Fruit fly (Drosophila melanogaster) whole organism, embryonic: Measurements from ENCODE around the gene mas.
A peak's percentile ranks its signal among the peaks of the same experiment; 100 is the strongest.

Source experiments
- Blimp-1 ChIP-seq: fragments of 200-800 bp; sonication (Bioruptor generic); optimal IDR thresholded peaks from 3 replicates; lab custom pipeline; 2018; ENCODE audit warnings: missing biosample characterization, missing genetic modification characterization, mild to moderate bottlenecking, moderate library complexity, missing genetic modification reagents
- CG11696 ChIP-seq: fragments of 200-800 bp; sonication (Bioruptor generic); IDR thresholded peaks from 2 replicates; pipeline ENCODE4 v1.3.6; 2022; ENCODE audit warnings: missing biosample characterization, missing genetic modification characterization
- CG12659 ChIP-seq: fragments of 200-800 bp; sonication (Bioruptor generic); optimal IDR thresholded peaks from 3 replicates; lab custom pipeline; 2017; ENCODE audit warnings: mild to moderate bottlenecking, missing biosample characterization, missing genetic modification reagents, missing genetic modification characterization
- CG13894 ChIP-seq: fragments of 200-800 bp; sonication (Bioruptor generic); optimal IDR thresholded peaks from 3 replicates; lab custom pipeline; 2018; ENCODE audit warnings: missing biosample characterization, mild to moderate bottlenecking, missing genetic modification characterization, moderate library complexity
- CG15479 ChIP-seq: fragments of 200-800 bp; sonication (Bioruptor generic); optimal IDR thresholded peaks from 3 replicates; lab custom pipeline; 2019; ENCODE audit warnings: missing biosample characterization, mild to moderate bottlenecking, missing genetic modification characterization, moderate library complexity
- CG17186 ChIP-seq: fragments of 200-800 bp; sonication (Bioruptor generic); optimal IDR thresholded peaks from 3 replicates; lab custom pipeline; 2017; ENCODE audit warnings: missing biosample characterization, missing genetic modification reagents, missing genetic modification characterization
- CG17829 ChIP-seq: fragments of 200-800 bp; optimal IDR thresholded peaks from 2 replicates; lab custom pipeline; 2019; ENCODE audit warnings: missing biosample characterization, mild to moderate bottlenecking, missing genetic modification characterization, moderate library complexity
- CG34224 ChIP-seq: fragments of 200-800 bp; sonication (Bioruptor generic); IDR thresholded peaks from 3 replicates; pipeline ENCODE4 v1.3.6; 2022; ENCODE audit warnings: missing biosample characterization, missing genetic modification characterization; ENCODE audit not compliant: partially characterized antibody
- CG34376 ChIP-seq: fragments of 200-800 bp; sonication (Bioruptor generic); optimal IDR thresholded peaks from 2 replicates; lab custom pipeline; 2018; ENCODE audit warnings: missing biosample characterization, mild to moderate bottlenecking, missing genetic modification characterization
- CG42726 ChIP-seq: fragments of 200-800 bp; sonication (Bioruptor generic); IDR thresholded peaks from 2 replicates; pipeline ENCODE4 v1.3.6; 2022; ENCODE audit warnings: missing biosample characterization, missing genetic modification characterization; ENCODE audit not compliant: partially characterized antibody
- CG4404 ChIP-seq: fragments of 200-800 bp; sonication (Bioruptor generic); IDR thresholded peaks from 2 replicates; pipeline ENCODE4 v1.3.6; 2022; ENCODE audit warnings: missing biosample characterization, missing genetic modification characterization
- CG4617 ChIP-seq: fragments of 200-800 bp; sonication (Bioruptor generic); optimal IDR thresholded peaks from 3 replicates; lab custom pipeline; 2016; ENCODE audit warnings: missing biosample characterization, missing genetic modification characterization, borderline replicate concordance
- CG8944 ChIP-seq: fragments of 200-800 bp; sonication (Bioruptor generic); optimal IDR thresholded peaks from 3 replicates; lab custom pipeline; 2016; ENCODE audit warnings: missing biosample characterization, missing genetic modification characterization
- CG9797 ChIP-seq: fragments of 200-800 bp; sonication (Bioruptor generic); optimal IDR thresholded peaks from 3 replicates; lab custom pipeline; 2018; ENCODE audit warnings: missing biosample characterization, mild to moderate bottlenecking, missing genetic modification characterization
- Doc2 ChIP-seq: fragments of 200-800 bp; sonication (Bioruptor generic); IDR thresholded peaks from 2 replicates; pipeline ENCODE4 v1.3.6; 2022; ENCODE audit warnings: missing biosample characterization, missing genetic modification characterization
- Dp ChIP-seq: fragments of 200-800 bp; sonication (Bioruptor generic); optimal IDR thresholded peaks from 2 replicates; lab custom pipeline; 2018; ENCODE audit warnings: missing biosample characterization, mild to moderate bottlenecking, missing genetic modification characterization, moderate library complexity
- Drgx ChIP-seq: fragments of 200-800 bp; sonication (Bioruptor generic); IDR thresholded peaks from 2 replicates; pipeline ENCODE4 v1.3.6; 2022; ENCODE audit warnings: missing biosample characterization, missing genetic modification characterization
- E2f2 ChIP-seq: fragments of 200-800 bp; sonication (Bioruptor generic); IDR thresholded peaks from 2 replicates; pipeline ENCODE4 v1.3.6; 2022; ENCODE audit warnings: missing biosample characterization, missing genetic modification characterization
- Fer1 ChIP-seq: fragments of 200-800 bp; sonication (Bioruptor generic); optimal IDR thresholded peaks from 2 replicates; lab custom pipeline; 2017; ENCODE audit warnings: missing biosample characterization, mild to moderate bottlenecking, missing genetic modification characterization
- MBD-R2 ChIP-seq: fragments of 200-800 bp; sonication (Bioruptor generic); IDR thresholded peaks from 2 replicates; pipeline ENCODE4 v1.3.6; 2022; ENCODE audit warnings: missing biosample characterization, missing genetic modification characterization
- MESR4 ChIP-seq: fragments of 200-800 bp; sonication (Bioruptor generic); optimal IDR thresholded peaks from 2 replicates; lab custom pipeline; 2018; ENCODE audit warnings: missing biosample characterization, mild to moderate bottlenecking, missing genetic modification characterization, moderate library complexity
- Sin3A ChIP-seq: fragments of >200 bp; optimal IDR thresholded peaks from 2 replicates; lab custom pipeline; 2018
- Trl ChIP-seq, 3 experiments: fragments of >200 bp in 2 of 3; fragments of 200-800 bp in 1 of 3; sonication (Bioruptor generic) in 1 of 3; optimal IDR thresholded peaks; 2 replicates in 1 of 3; 3 replicates in 2 of 3; lab custom pipeline; 2016 to 2017; ENCODE audit warnings: missing biosample characterization in 1 of 3, missing genetic modification characterization in 1 of 3
- aop ChIP-seq: fragments of 200-800 bp; sonication (Bioruptor generic); IDR thresholded peaks from 2 replicates; pipeline ENCODE4 v1.3.6; 2022; ENCODE audit warnings: missing biosample characterization, missing genetic modification characterization
- ap ChIP-seq: fragments of 200-800 bp; sonication (Bioruptor generic); IDR thresholded peaks from 2 replicates; pipeline ENCODE4 v1.3.6; 2022; ENCODE audit warnings: missing biosample characterization, missing genetic modification characterization
- bbx ChIP-seq: fragments of 200-800 bp; sonication (Bioruptor generic); IDR thresholded peaks from 2 replicates; pipeline ENCODE4 v1.3.6; 2022; ENCODE audit warnings: missing biosample characterization, missing genetic modification characterization; ENCODE audit not compliant: partially characterized antibody
- cas ChIP-seq: fragments of 200-800 bp; sonication (Bioruptor generic); IDR thresholded peaks from 2 replicates; pipeline ENCODE4 v1.3.6; 2022; ENCODE audit warnings: missing biosample characterization, missing genetic modification characterization
- crc ChIP-seq: fragments of 200-800 bp; sonication (Bioruptor generic); optimal IDR thresholded peaks from 2 replicates; lab custom pipeline; 2016; ENCODE audit warnings: missing biosample characterization, missing genetic modification characterization
- crol ChIP-seq: fragments of 200-800 bp; sonication (Bioruptor generic); IDR thresholded peaks from 2 replicates; pipeline ENCODE4 v1.3.6; 2022; ENCODE audit warnings: missing biosample characterization, missing genetic modification characterization
- crp ChIP-seq, 2 experiments: fragments of 200-800 bp; sonication (Bioruptor generic); optimal IDR thresholded peaks; 2 replicates in 1 of 2; 3 replicates in 1 of 2; lab custom pipeline; 2017; ENCODE audit warnings: missing biosample characterization in 2 of 2, missing genetic modification characterization in 2 of 2, mild to moderate bottlenecking in 1 of 2, moderate library complexity in 1 of 2
- dati ChIP-seq: fragments of 200-800 bp; sonication (Bioruptor generic); IDR thresholded peaks from 2 replicates; pipeline ENCODE4 v1.3.6; 2022; ENCODE audit warnings: missing biosample characterization, missing genetic modification characterization
- dm ChIP-seq: fragments of 200-800 bp; sonication (Bioruptor generic); optimal IDR thresholded peaks from 3 replicates; lab custom pipeline; 2016; ENCODE audit warnings: missing biosample characterization, missing genetic modification characterization
- dysf ChIP-seq: fragments of 200-800 bp; sonication (Bioruptor generic); IDR thresholded peaks from 3 replicates; pipeline ENCODE4 v1.3.6; 2022; ENCODE audit warnings: missing biosample characterization, missing genetic modification characterization
- ewg ChIP-seq: fragments of 200-800 bp; sonication (Bioruptor generic); optimal IDR thresholded peaks from 3 replicates; lab custom pipeline; 2017; ENCODE audit warnings: mild to moderate bottlenecking, missing biosample characterization, missing genetic modification reagents, missing genetic modification characterization
- hb ChIP-seq: fragments of 200-800 bp; sonication (Bioruptor generic); IDR thresholded peaks from 3 replicates; pipeline ENCODE4 v1.3.6; 2022; ENCODE audit warnings: missing biosample characterization, missing genetic modification characterization; ENCODE audit not compliant: partially characterized antibody
- her ChIP-seq: fragments of 200-800 bp; sonication (Bioruptor generic); optimal IDR thresholded peaks from 2 replicates; lab custom pipeline; 2016; ENCODE audit warnings: missing biosample characterization, missing genetic modification characterization
- insv ChIP-seq, 2 experiments: fragments of 200-800 bp; sonication (Bioruptor generic); optimal IDR thresholded peaks; 3 replicates each; lab custom pipeline; 2016 to 2018; ENCODE audit warnings: missing biosample characterization in 2 of 2, missing genetic modification characterization in 2 of 2
- jigr1 ChIP-seq: fragments of 200-800 bp; sonication (Bioruptor generic); IDR thresholded peaks from 3 replicates; pipeline ENCODE4 v1.3.6; 2022; ENCODE audit warnings: missing biosample characterization, missing genetic modification characterization
- phol ChIP-seq: fragments of 200-800 bp; sonication (Bioruptor generic); optimal IDR thresholded peaks from 3 replicates; lab custom pipeline; 2018; ENCODE audit warnings: missing biosample characterization, mild to moderate bottlenecking, missing genetic modification characterization, moderate library complexity
- psq ChIP-seq: fragments of 200-800 bp; sonication (Bioruptor generic); optimal IDR thresholded peaks from 2 replicates; lab custom pipeline; 2017; ENCODE audit warnings: missing biosample characterization, missing genetic modification characterization
- sens ChIP-seq: fragments of 200-800 bp; sonication (Bioruptor generic); peaks from one replicate; lab custom pipeline; 2016; ENCODE audit warnings: missing biosample characterization, missing genetic modification characterization
- slbo ChIP-seq: fragments of 200-800 bp; sonication (Bioruptor generic); IDR thresholded peaks from 2 replicates; pipeline ENCODE4 v1.3.6; 2022; ENCODE audit warnings: missing biosample characterization, missing genetic modification characterization
- sug ChIP-seq: fragments of 200-800 bp; optimal IDR thresholded peaks from 2 replicates; lab custom pipeline; 2019; ENCODE audit warnings: missing biosample characterization, mild to moderate bottlenecking, missing genetic modification characterization, moderate library complexity
- tll ChIP-seq, 2 experiments: fragments of 200-800 bp in 1 of 2; fragments of >200 bp in 1 of 2; sonication (Bioruptor generic) in 1 of 2; optimal IDR thresholded peaks; 2 replicates each; lab custom pipeline; 2017 to 2019; ENCODE audit warnings: missing biosample characterization in 2 of 2, missing genetic modification characterization in 2 of 2, mild to moderate bottlenecking in 1 of 2, moderate library complexity in 1 of 2
- trem ChIP-seq: fragments of 200-800 bp; optimal IDR thresholded peaks from 3 replicates; lab custom pipeline; 2019; ENCODE audit warnings: missing biosample characterization, mild to moderate bottlenecking, missing genetic modification characterization, moderate library complexity
- unc-4 ChIP-seq: fragments of 200-800 bp; sonication (Bioruptor generic); IDR thresholded peaks from 2 replicates; pipeline ENCODE4 v1.3.6; 2022; ENCODE audit warnings: missing biosample characterization, missing genetic modification characterization; ENCODE audit not compliant: partially characterized antibody
- zfh1 ChIP-seq: fragments of 200-800 bp; sonication (Bioruptor generic); IDR thresholded peaks from 3 replicates; pipeline ENCODE4 v1.3.6; 2022; ENCODE audit warnings: missing biosample characterization, missing genetic modification characterization

Gene mas

DNA sequence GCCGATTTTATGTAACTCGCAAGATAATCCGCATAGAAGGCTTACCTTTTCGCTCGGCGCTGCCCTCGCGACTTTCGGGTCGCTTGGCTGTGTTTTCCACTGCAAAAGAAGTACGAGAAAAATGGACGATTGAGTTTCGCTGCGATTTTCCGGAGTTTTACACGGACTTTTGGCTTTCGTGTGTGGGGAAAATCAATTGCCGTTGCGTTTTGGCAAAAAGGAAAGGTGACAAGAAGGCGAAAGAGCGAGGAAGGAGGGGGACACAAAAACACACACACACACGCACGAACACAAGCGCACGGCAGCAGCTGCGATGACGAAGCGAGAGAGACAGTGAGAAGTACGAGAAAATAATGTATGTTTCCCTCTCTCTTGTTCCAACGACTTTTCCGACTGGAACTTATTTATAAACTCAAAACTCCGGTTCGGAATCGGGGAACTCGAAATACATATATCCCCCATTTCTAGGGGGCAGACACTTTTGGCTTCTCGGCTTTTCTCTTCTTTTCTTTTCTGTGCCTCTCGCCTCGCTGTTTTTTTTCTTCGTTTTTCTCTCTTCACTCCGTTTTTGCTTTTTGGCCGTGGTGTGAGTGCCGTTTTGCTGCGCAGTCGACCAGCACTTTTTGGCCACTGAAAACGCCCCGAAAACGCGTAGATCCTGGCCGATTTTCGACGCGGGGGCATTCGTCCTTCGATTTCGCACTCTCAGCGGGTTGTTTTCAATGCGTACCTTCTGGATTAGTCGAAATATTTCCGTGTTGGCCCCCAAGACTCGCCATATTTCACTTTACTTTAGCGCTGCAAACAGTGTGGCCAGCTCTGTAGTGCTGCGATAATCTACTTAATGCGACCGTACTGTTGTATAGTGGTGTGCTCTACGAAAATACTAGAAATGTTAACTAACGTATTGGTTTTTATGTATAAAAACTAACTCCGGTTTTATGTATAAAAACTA is 33.3 kb downstream of the mas start, which contains the start of gene ens (continued):
- TF ChIP-seq ewg (GFP tag; lab: Kevin White, UChicago): peak; percentile 15
- peak; percentile 47 for TF ChIP-seq MBD-R2 (GFP tag; lab: Robert Waterston, UW)
- 0 out of 2 replicates have a peak, but pooled peaks have one; percentile 13 for TF ChIP-seq unc-4 (GFP tag; lab: Robert Waterston, UW)
- peak; percentile 94 for TF ChIP-seq MESR4
- no peak for TF ChIP-seq her (GFP tag; lab: Kevin White, UChicago)
- TF ChIP-seq bbx (GFP tag; lab: Robert Waterston, UW): 0 out of 2 replicates have a peak, but pooled peaks have one; percentile 32
- TF ChIP-seq tll (GFP tag; optimal IDR thresholded peaks at IDR 0.05; lab: Kevin White, UChicago): no peak
- TF ChIP-seq Fer1 (GFP tag; lab: Kevin White, UChicago): peak; percentile 27
- TF ChIP-seq dati (GFP tag; lab: Robert Waterston, UW): no peak
- TF ChIP-seq ap (GFP tag; lab: Robert Waterston, UW): no peak
- peak; percentile 48 for TF ChIP-seq Dp
- no peak for TF ChIP-seq CG11696
- no peak for TF ChIP-seq CG4404
- no peak for TF ChIP-seq Blimp-1 (GFP tag; lab: Kevin White, UChicago)
- no peak for TF ChIP-seq crc (GFP tag; lab: Kevin White, UChicago)
- 0 out of 3 replicates have a peak, but pooled peaks have one; percentile 29 for TF ChIP-seq CG34224 (GFP tag; lab: Robert Waterston, UW)
- TF ChIP-seq Sin3A (lab: Kevin White, UChicago): peak; percentile 31
- TF ChIP-seq psq (GFP tag; lab: Kevin White, UChicago): peak; percentile 71
- no peak for TF ChIP-seq slbo
- no peak for TF ChIP-seq CG42726 (GFP tag; lab: Robert Waterston, UW)
- peak; percentile 3 for TF ChIP-seq CG17829 (tag; lab: Kevin White, UChicago)
- no peak for TF ChIP-seq Doc2 (GFP tag; lab: Robert Waterston, UW)
- peak; percentile 93 for TF ChIP-seq CG4617 (GFP tag; lab: Kevin White, UChicago)
- TF ChIP-seq Trl (optimal IDR thresholded peaks at IDR 0.05; lab: Kevin White, UChicago): peak; percentile 69 to 93
- no peak for TF ChIP-seq Trl (GFP tag; optimal IDR thresholded peaks at IDR 0.05; lab: Kevin White, UChicago)
- peak; percentile 82 for TF ChIP-seq sens (GFP tag; lab: Kevin White, UChicago)
- TF ChIP-seq trem (tag; lab: Kevin White, UChicago): peak; percentile 33
- TF ChIP-seq CG34376 (GFP tag; lab: Kevin White, UChicago): peak; percentile 21
- no peak for TF ChIP-seq dysf
- TF ChIP-seq Drgx (GFP tag; lab: Robert Waterston, UW): 0 out of 2 replicates have a peak, but pooled peaks have one; percentile 28
- peak; percentile 39 for TF ChIP-seq CG17186 (GFP tag; lab: Kevin White, UChicago)
- TF ChIP-seq CG8944: no peak
- peak; percentile 72 for TF ChIP-seq phol (tag; lab: Kevin White, UChicago)
- TF ChIP-seq CG15479: no peak
- 0 out of 2 replicates have a peak, but pooled peaks have one; percentile 9 for TF ChIP-seq aop (GFP tag; lab: Robert Waterston, UW)
- TF ChIP-seq crol (GFP tag; lab: Robert Waterston, UW): peak; percentile 77
- TF ChIP-seq zfh1: 0 out of 3 replicates have a peak, but pooled peaks have one; percentile 24
- peak; percentile 42; the same call in 1 of the 2 replicates for TF ChIP-seq E2f2
- TF ChIP-seq CG9797 (GFP tag; lab: Kevin White, UChicago): peak; percentile 91
- TF ChIP-seq cas (GFP tag; lab: Robert Waterston, UW): no peak
- peak; percentile 56 for TF ChIP-seq CG12659 (GFP tag; lab: Kevin White, UChicago)
- peak; percentile 34 for TF ChIP-seq dm (GFP tag; lab: Kevin White, UChicago)
- TF ChIP-seq sug (tag; lab: Kevin White, UChicago): peak; percentile 36
- no peak for TF ChIP-seq hb (GFP tag; lab: Robert Waterston, UW)
- peak in 1 of 2 experiments; percentile 14 for TF ChIP-seq crp (GFP tag; optimal IDR thresholded peaks at IDR 0.05; lab: Kevin White, UChicago)
- TF ChIP-seq CG13894 (tag; lab: Kevin White, UChicago): peak; percentile 79
- TF ChIP-seq jigr1: no peak
- TF ChIP-seq insv (GFP tag; optimal IDR thresholded peaks at IDR 0.05; lab: Kevin White, UChicago): peak in 1 of 2 experiments; percentile 52
